Fruit fly (Drosophila melanogaster) whole organism, embryonic: Measurements from ENCODE around the gene CG17803.

Experiments
- CG2199 ChIP-seq: fragments of 200-800 bp; sonication (Bioruptor generic); IDR thresholded peaks from 3 replicates; pipeline ENCODE4 v1.3.6; 2022; ENCODE audit warnings: missing biosample characterization, missing genetic modification characterization
- Jarid2 ChIP-seq: fragments of 200-800 bp; sonication (Bioruptor generic); optimal IDR thresholded peaks from 3 replicates; lab custom pipeline; 2017; ENCODE audit warnings: mild to moderate bottlenecking, missing biosample characterization, missing genetic modification reagents, missing genetic modification characterization
- p53 ChIP-seq: fragments of 200-800 bp; sonication (Bioruptor generic); optimal IDR thresholded peaks from 2 replicates; lab custom pipeline; 2016; ENCODE audit warnings: missing biosample characterization, missing genetic modification characterization

dm6 chr3R:17776952-17777407, 24.3 kb downstream of the CG17803 start:
- TF ChIP-seq Jarid2 (GFP tag; lab: Kevin White, UChicago) (no peak), CG2199 (GFP tag; lab: Robert Waterston, UW) (no peak), p53 (GFP tag; lab: Kevin White, UChicago) (no peak)
